Worm (Caenorhabditis elegans) whole organism, mixed stage, embryonic: ENCODE results near the gene daf-1.

Experiments used
- M03D4.4 ChIP-seq: sonication (generic microtip); optimal IDR thresholded peaks from 2 replicates; lab custom pipeline; 2017; ENCODE audit warnings: mild to moderate bottlenecking, missing genetic modification characterization, missing compliant biosample characterization
- bed-3 ChIP-seq: fragments of 200-800 bp; sonication (Bioruptor generic); optimal IDR thresholded peaks from 3 replicates; lab custom pipeline; 2018; ENCODE audit warnings: mild to moderate bottlenecking, missing genetic modification characterization, moderate library complexity, missing compliant biosample characterization
- blmp-1 ChIP-seq: fragments of 150-350 bp; optimal IDR thresholded peaks from 2 replicates; lab custom pipeline; 2014; ENCODE audit warnings: missing biosample characterization, missing genetic modification characterization
- ceh-39 ChIP-seq: fragments of 150-350 bp; optimal IDR thresholded peaks from 2 replicates; lab custom pipeline; 2014; ENCODE audit warnings: missing biosample characterization, missing genetic modification characterization
- ceh-43 ChIP-seq: fragments of 200-800 bp; sonication (Bioruptor generic); optimal IDR thresholded peaks from 2 replicates; lab custom pipeline; 2018; ENCODE audit warnings: mild to moderate bottlenecking, missing genetic modification characterization, moderate library complexity, missing compliant biosample characterization
- ceh-83 ChIP-seq: fragments of 200-800 bp; sonication (Bioruptor generic); optimal IDR thresholded peaks from 2 replicates; lab custom pipeline; 2018; ENCODE audit warnings: mild to moderate bottlenecking, missing genetic modification characterization, missing compliant biosample characterization
- ces-1 ChIP-seq: fragments of 150-350 bp; optimal IDR thresholded peaks from 2 replicates; lab custom pipeline; 2014; ENCODE audit warnings: missing biosample characterization, missing genetic modification reagents, missing genetic modification characterization
- cnd-1 ChIP-seq: fragments of 200-800 bp; sonication (Bioruptor generic); optimal IDR thresholded peaks from 2 replicates; lab custom pipeline; 2018; ENCODE audit warnings: mild to moderate bottlenecking, missing genetic modification characterization, missing compliant biosample characterization
- drap-1 ChIP-seq: fragments of 200-800 bp; sonication (Bioruptor generic); optimal IDR thresholded peaks from 3 replicates; lab custom pipeline; 2018; ENCODE audit warnings: mild to moderate bottlenecking, missing genetic modification characterization, missing compliant biosample characterization
- elt-1 ChIP-seq: sonication (generic microtip); optimal IDR thresholded peaks from 2 replicates; lab custom pipeline; 2017; ENCODE audit warnings: missing genetic modification characterization, mild to moderate bottlenecking, missing compliant biosample characterization, antibody characterized with exemption, moderate library complexity, borderline replicate concordance; ENCODE audit not compliant: insufficient read depth
- elt-3 ChIP-seq: fragments of 150-350 bp; optimal IDR thresholded peaks from 2 replicates; lab custom pipeline; 2014; ENCODE audit warnings: missing biosample characterization, missing genetic modification characterization
- flh-1 ChIP-seq: fragments of 200-800 bp; sonication (Bioruptor generic); optimal IDR thresholded peaks from 2 replicates; lab custom pipeline; 2018; ENCODE audit warnings: mild to moderate bottlenecking, missing genetic modification characterization, moderate library complexity, missing compliant biosample characterization
- ham-2 ChIP-seq: fragments of 200-800 bp; sonication (Bioruptor generic); optimal IDR thresholded peaks from 2 replicates; lab custom pipeline; 2018; ENCODE audit warnings: mild to moderate bottlenecking, missing genetic modification characterization, missing compliant biosample characterization
- hlh-1 ChIP-seq: fragments of 150-350 bp; optimal IDR thresholded peaks from 2 replicates; lab custom pipeline; 2014; ENCODE audit warnings: missing biosample characterization, missing genetic modification reagents, missing genetic modification characterization
- lin-13 ChIP-seq: fragments of 150-350 bp; optimal IDR thresholded peaks from 2 replicates; lab custom pipeline; 2014; ENCODE audit warnings: missing biosample characterization, missing genetic modification characterization
- lin-32 ChIP-seq: fragments of 200-800 bp; sonication (Bioruptor generic); optimal IDR thresholded peaks from 2 replicates; lab custom pipeline; 2018; ENCODE audit warnings: mild to moderate bottlenecking, missing genetic modification characterization, missing compliant biosample characterization
- lsy-2 ChIP-seq: fragments of 150-350 bp; optimal IDR thresholded peaks from 2 replicates; lab custom pipeline; 2014; ENCODE audit warnings: missing biosample characterization, missing genetic modification characterization
- mab-5 ChIP-seq: fragments of 150-350 bp; optimal IDR thresholded peaks from 2 replicates; lab custom pipeline; 2014; ENCODE audit warnings: missing biosample characterization, missing genetic modification characterization
- mep-1 ChIP-seq: fragments of 150-350 bp; optimal IDR thresholded peaks from 2 replicates; lab custom pipeline; 2017; ENCODE audit warnings: missing biosample characterization, missing genetic modification reagents, missing genetic modification characterization, inconsistent platforms
- mls-2 ChIP-seq: sonication (generic microtip); optimal IDR thresholded peaks from 2 replicates; lab custom pipeline; 2016; ENCODE audit warnings: mild to moderate bottlenecking, missing genetic modification characterization, moderate library complexity, missing compliant biosample characterization
- nhr-12 ChIP-seq: fragments of 150-350 bp; optimal IDR thresholded peaks from 2 replicates; lab custom pipeline; 2014; ENCODE audit warnings: missing biosample characterization, missing genetic modification characterization
- nhr-2 ChIP-seq: fragments of 150-350 bp; optimal IDR thresholded peaks from 2 replicates; lab custom pipeline; 2014; ENCODE audit warnings: missing biosample characterization, missing genetic modification characterization
- nhr-237 ChIP-seq: fragments of 150-350 bp; optimal IDR thresholded peaks from 2 replicates; lab custom pipeline; 2014; ENCODE audit warnings: missing biosample characterization, missing genetic modification characterization
- nhr-28 ChIP-seq: fragments of 150-350 bp; optimal IDR thresholded peaks from 2 replicates; lab custom pipeline; 2014; ENCODE audit warnings: missing biosample characterization, missing genetic modification characterization
- nhr-76 ChIP-seq: sonication (generic microtip); optimal IDR thresholded peaks from 2 replicates; lab custom pipeline; 2017; ENCODE audit warnings: missing biosample characterization, missing genetic modification characterization
- pha-4 ChIP-seq: fragments of 150-350 bp; optimal IDR thresholded peaks from 2 replicates; lab custom pipeline; 2018; ENCODE audit warnings: missing biosample characterization, missing genetic modification reagents, missing genetic modification characterization
- sem-2 ChIP-seq: fragments of 200-800 bp; sonication (Bioruptor generic); optimal IDR thresholded peaks from 2 replicates; lab custom pipeline; 2018; ENCODE audit warnings: mild to moderate bottlenecking, missing genetic modification characterization, missing compliant biosample characterization
- snpc-4 ChIP-seq: fragments of 150-350 bp; optimal IDR thresholded peaks from 2 replicates; lab custom pipeline; 2014; ENCODE audit warnings: missing biosample characterization, missing genetic modification characterization
- sptf-1 ChIP-seq: sonication (generic microtip); optimal IDR thresholded peaks from 2 replicates; lab custom pipeline; 2017; ENCODE audit warnings: mild to moderate bottlenecking, missing genetic modification characterization, moderate library complexity, missing compliant biosample characterization
- tbx-8 ChIP-seq: fragments of 200-800 bp; sonication (Bioruptor generic); optimal IDR thresholded peaks from 2 replicates; lab custom pipeline; 2018; ENCODE audit warnings: mild to moderate bottlenecking, missing genetic modification characterization, moderate library complexity, missing compliant biosample characterization
- unc-120 ChIP-seq: sonication (generic microtip); optimal IDR thresholded peaks from 2 replicates; lab custom pipeline; 2017; ENCODE audit warnings: missing genetic modification characterization, missing compliant biosample characterization; ENCODE audit not compliant: poor library complexity, severe bottlenecking
- unc-39 ChIP-seq: fragments of 150-350 bp; optimal IDR thresholded peaks from 2 replicates; lab custom pipeline; 2014; ENCODE audit warnings: missing biosample characterization, missing genetic modification characterization
- unc-62 ChIP-seq: fragments of 150-350 bp; optimal IDR thresholded peaks from 2 replicates; lab custom pipeline; 2014; ENCODE audit warnings: missing biosample characterization, missing genetic modification reagents, missing genetic modification characterization
- zip-8 ChIP-seq: fragments of 150-350 bp; optimal IDR thresholded peaks from 2 replicates; lab custom pipeline; 2014; ENCODE audit warnings: missing biosample characterization, missing genetic modification characterization
- ztf-11 ChIP-seq: fragments of 150-350 bp; optimal IDR thresholded peaks from 2 replicates; lab custom pipeline; 2014; ENCODE audit warnings: missing biosample characterization, missing genetic modification characterization

The daf-1 gene

DNA sequence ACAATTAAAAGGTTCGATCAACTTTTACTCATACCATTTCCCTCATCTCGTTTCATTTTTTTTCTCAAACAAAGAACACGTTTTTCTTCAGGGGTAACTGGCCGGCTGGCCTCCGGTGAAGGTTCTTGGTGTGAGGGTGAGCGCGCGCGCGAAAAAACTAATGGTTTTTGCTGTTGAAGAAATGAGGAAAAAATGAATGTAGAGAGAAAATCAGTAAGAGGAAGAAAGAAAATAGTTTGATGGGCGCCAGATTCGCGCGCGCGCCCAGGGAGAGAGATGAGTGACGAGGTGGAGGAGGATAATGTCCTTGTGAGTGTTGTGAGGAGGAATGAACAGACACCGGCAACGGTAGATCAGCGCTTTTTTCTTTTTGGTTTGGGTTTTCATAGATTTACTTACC lies 38.8 kb downstream of the daf-1 start:
- TF ChIP-seq hlh-1 (tag; lab: Kevin White, UChicago) = no peak
- TF ChIP-seq ceh-43 (GFP tag; lab: Kevin White, UChicago) = no peak
- no peak for TF ChIP-seq nhr-2
- no peak for TF ChIP-seq snpc-4 (tag; lab: Kevin White, UChicago)

DNA sequence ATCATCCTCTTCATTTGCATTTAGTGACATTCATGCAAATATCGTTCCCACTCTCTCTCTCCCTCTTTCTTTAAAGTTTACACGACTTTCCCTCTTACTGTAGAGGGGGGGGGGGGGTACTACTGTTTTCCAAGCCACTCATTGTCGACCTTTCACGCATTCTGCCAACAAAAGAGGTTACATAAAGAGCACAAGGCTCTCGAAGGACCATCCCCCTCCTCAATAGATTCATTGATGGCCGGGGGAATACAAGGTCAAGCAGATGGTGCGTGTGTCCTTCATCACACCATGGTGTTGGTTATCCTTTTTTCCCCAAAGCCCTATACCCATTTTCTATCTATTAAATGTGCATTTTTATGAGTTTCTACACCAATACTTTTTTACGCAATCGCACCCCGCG lies 40.8 kb downstream of the daf-1 start:
- TF ChIP-seq mls-2 (tag; lab: Kevin White, UChicago) (peak; percentile 37), tbx-8 (GFP tag; lab: Kevin White, UChicago) (no peak), cnd-1 (peak; percentile 63), nhr-76 (tag; lab: Kevin White, UChicago) (no peak), ham-2 (GFP tag; lab: Kevin White, UChicago) (peak; percentile 18), nhr-2 (peak; percentile 87), hlh-1 (tag; lab: Kevin White, UChicago) (no peak)

DNA sequence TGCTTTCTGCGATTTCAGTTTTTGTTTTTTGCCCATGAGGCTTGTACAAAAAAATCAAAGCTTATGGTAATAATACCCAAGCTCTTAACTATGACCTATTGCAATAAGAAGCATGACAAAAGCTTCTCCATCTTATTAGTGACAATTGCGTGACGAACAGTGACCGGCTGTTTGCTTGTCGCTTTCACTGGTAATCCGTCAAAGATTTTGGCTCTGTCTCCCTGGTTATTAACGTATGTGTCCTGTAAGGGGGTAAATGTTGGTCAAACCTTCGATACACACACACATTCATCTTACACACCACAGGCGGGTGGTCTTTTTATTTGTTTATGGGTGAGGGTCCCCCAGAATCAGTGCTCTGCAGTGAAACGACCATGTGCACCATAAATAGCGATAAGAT lies 41.9 kb downstream of the daf-1 start:
- TF ChIP-seq nhr-2 (peak; percentile 77), unc-62 (GFP tag; lab: Kevin White, UChicago) (peak; percentile 64), tbx-8 (GFP tag; lab: Kevin White, UChicago) (no peak), lsy-2 (tag; lab: Kevin White, UChicago) (no peak), zip-8 (tag; lab: Kevin White, UChicago) (no peak), hlh-1 (tag; lab: Kevin White, UChicago) (no peak), mls-2 (tag; lab: Kevin White, UChicago) (peak; percentile 19), unc-39 (tag; lab: Kevin White, UChicago) (no peak), elt-3 (tag; lab: Kevin White, UChicago) (no peak), pha-4 (tag; lab: Kevin White, UChicago) (peak; percentile 4), cnd-1 (no peak)
- TF ChIP-seq, all 35 proteins: peak for 4

DNA sequence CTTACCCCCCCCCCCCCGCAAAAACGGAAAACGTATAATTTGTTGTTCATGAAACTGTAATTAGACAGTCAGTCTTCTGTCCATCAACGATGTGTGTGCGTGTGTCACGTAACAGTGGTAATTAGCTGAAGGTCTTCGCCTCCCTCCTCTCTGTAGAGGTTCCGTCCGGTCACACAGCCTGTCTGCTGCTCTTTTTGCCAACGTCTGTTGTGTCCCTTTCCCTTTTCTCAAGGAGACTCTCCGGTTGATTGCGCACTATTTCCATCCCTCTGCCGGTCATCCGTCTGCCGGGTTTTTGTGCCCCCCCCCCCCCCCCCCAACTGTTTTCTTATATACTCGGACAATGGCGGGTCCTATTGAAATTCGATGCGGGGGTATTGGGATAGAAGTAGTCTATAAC lies 43.5 kb downstream of the daf-1 start:
- no peak for TF ChIP-seq lsy-2 (tag; lab: Kevin White, UChicago)
- TF ChIP-seq ces-1 (GFP tag; lab: Kevin White, UChicago) = no peak
- TF ChIP-seq elt-1 (tag; lab: Kevin White, UChicago) = no peak
- peak; percentile 6 for TF ChIP-seq tbx-8 (GFP tag; lab: Kevin White, UChicago)
- peak; percentile 27 for TF ChIP-seq lin-13
- TF ChIP-seq pha-4 (tag; lab: Kevin White, UChicago) = no peak
- TF ChIP-seq lin-32 = peak; percentile 59
- peak; percentile 14 for TF ChIP-seq M03D4.4
- TF ChIP-seq unc-120 (tag; lab: Kevin White, UChicago) = no peak
- peak; percentile 56 for TF ChIP-seq ztf-11
- TF ChIP-seq ceh-83 = no peak
- no peak for TF ChIP-seq nhr-28 (tag; lab: Kevin White, UChicago)
- TF ChIP-seq sem-2 (GFP tag; lab: Kevin White, UChicago) = no peak
- TF ChIP-seq ham-2 (GFP tag; lab: Kevin White, UChicago) = peak; percentile 29
- no peak for TF ChIP-seq nhr-237 (tag; lab: Kevin White, UChicago)
- TF ChIP-seq unc-39 (tag; lab: Kevin White, UChicago) = no peak
- TF ChIP-seq flh-1 = peak; percentile 15
- no peak for TF ChIP-seq nhr-76 (tag; lab: Kevin White, UChicago)
- TF ChIP-seq unc-62 (GFP tag; lab: Kevin White, UChicago) = peak; percentile 65
- TF ChIP-seq bed-3 = no peak
- TF ChIP-seq elt-3 (tag; lab: Kevin White, UChicago) = no peak
- no peak for TF ChIP-seq ceh-39 (tag; lab: Kevin White, UChicago)
- TF ChIP-seq mep-1 = no peak
- TF ChIP-seq cnd-1 = peak; percentile 90
- TF ChIP-seq mls-2 (tag; lab: Kevin White, UChicago) = peak; percentile 89
- TF ChIP-seq ceh-43 (GFP tag; lab: Kevin White, UChicago) = peak; percentile 81
- peak; percentile 86 for TF ChIP-seq sptf-1
- no peak for TF ChIP-seq nhr-12
- no peak for TF ChIP-seq hlh-1 (tag; lab: Kevin White, UChicago)
- no peak for TF ChIP-seq blmp-1
- TF ChIP-seq drap-1 = peak; percentile 46
- no peak for TF ChIP-seq snpc-4 (tag; lab: Kevin White, UChicago)
- TF ChIP-seq nhr-2 = peak; percentile 99
- TF ChIP-seq mab-5 (tag; lab: Kevin White, UChicago) = no peak
- TF ChIP-seq zip-8 (tag; lab: Kevin White, UChicago) = no peak
